Fruit fly (Drosophila melanogaster) whole organism, wandering third instar larva: ENCODE data around the gene CycY.

ENCODE experiments used
- CG9705 ChIP-seq: fragments of 200-800 bp; sonication (Bioruptor generic); optimal IDR thresholded peaks from 2 replicates; lab custom pipeline; 2018; ENCODE audit warnings: missing biosample characterization, mild to moderate bottlenecking, missing genetic modification characterization
- psq ChIP-seq: fragments of 200-800 bp; sonication (Bioruptor generic); optimal IDR thresholded peaks from 3 replicates; lab custom pipeline; 2017; ENCODE audit warnings: missing biosample characterization, mild to moderate bottlenecking, missing genetic modification characterization, moderate library complexity
- woc ChIP-seq: sonication (Bioruptor generic); optimal IDR thresholded peaks from 2 replicates; lab custom pipeline; 2016; ENCODE audit warnings: missing biosample characterization, mild to moderate bottlenecking, missing genetic modification characterization

DNA sequence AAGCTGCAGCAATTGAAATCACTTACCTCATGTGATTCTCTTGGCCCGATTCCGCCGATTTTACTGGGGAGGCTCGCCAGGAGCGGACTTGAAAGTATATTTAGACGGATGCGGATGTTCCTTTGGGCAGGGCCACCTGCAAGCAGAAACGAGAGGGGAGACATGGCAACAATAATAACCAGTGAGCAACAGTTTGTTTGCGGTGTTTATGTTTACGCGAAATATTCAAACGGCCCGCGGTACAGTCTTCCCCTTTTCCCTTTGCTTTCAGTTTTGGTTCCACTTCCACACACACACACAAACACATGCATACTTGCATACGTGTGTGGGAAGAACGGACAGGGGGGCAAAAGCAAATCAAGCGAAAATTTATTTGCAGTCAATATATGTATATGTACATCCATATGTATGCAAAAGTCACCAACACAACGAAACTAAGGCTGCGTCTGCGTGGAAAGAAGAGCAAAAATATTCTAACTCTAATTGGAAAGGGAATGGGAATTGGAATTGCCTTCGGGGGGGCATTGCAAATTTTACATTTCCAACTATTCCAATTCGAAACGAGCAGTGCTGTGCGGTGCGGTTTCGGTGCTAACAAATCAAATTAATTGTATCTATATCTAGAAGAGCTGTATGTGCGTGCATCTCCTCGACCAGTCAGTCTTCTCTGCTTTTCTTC is 7.4 kb downstream of the CycY start:
- peak; percentile 1 for TF ChIP-seq woc
- TF ChIP-seq CG9705 (GFP tag; lab: Kevin White, UChicago): no peak
- no peak for TF ChIP-seq psq
